Fruit fly (Drosophila melanogaster) whole organism, embryonic: ENCODE data around the gene CG34267.

Experiments
- Antp ChIP-seq: fragments of 200-800 bp; sonication (Bioruptor generic); optimal IDR thresholded peaks from 3 replicates; lab custom pipeline; 2016; ENCODE audit warnings: missing biosample characterization, missing genetic modification characterization
- CG10147 ChIP-seq: fragments of 200-800 bp; sonication (Bioruptor generic); optimal IDR thresholded peaks from 2 replicates; lab custom pipeline; 2019; ENCODE audit warnings: missing biosample characterization, mild to moderate bottlenecking, missing genetic modification characterization, moderate library complexity
- CG10274 ChIP-seq: fragments of 200-800 bp; sonication (Bioruptor generic); optimal IDR thresholded peaks from 3 replicates; lab custom pipeline; 2017; ENCODE audit warnings: missing biosample characterization, mild to moderate bottlenecking, missing genetic modification characterization
- CG10543 ChIP-seq: fragments of 200-800 bp; sonication (Bioruptor generic); optimal IDR thresholded peaks from 3 replicates; lab custom pipeline; 2017; ENCODE audit warnings: missing biosample characterization, mild to moderate bottlenecking, missing genetic modification characterization, moderate library complexity
- CG11247 ChIP-seq: fragments of 200-800 bp; sonication (Bioruptor generic); IDR thresholded peaks from 2 replicates; pipeline ENCODE4 v1.3.6; 2022; ENCODE audit warnings: missing biosample characterization, missing genetic modification characterization
- CG12942 ChIP-seq: fragments of 200-800 bp; sonication (Bioruptor generic); optimal IDR thresholded peaks from 3 replicates; lab custom pipeline; 2016; ENCODE audit warnings: missing biosample characterization, missing genetic modification characterization
- CG13123 ChIP-seq: fragments of 200-800 bp; sonication (Bioruptor generic); optimal IDR thresholded peaks from 2 replicates; lab custom pipeline; 2016; ENCODE audit warnings: missing biosample characterization, missing genetic modification characterization
- CG13424 ChIP-seq: fragments of 200-800 bp; sonication (Bioruptor generic); optimal IDR thresholded peaks from 2 replicates; lab custom pipeline; 2019; ENCODE audit warnings: missing biosample characterization, mild to moderate bottlenecking, missing genetic modification characterization, moderate library complexity
- CG14050 ChIP-seq: fragments of 200-800 bp; sonication (Bioruptor generic); IDR thresholded peaks from 3 replicates; pipeline ENCODE4 v1.3.6; 2022; ENCODE audit warnings: missing biosample characterization, missing genetic modification characterization
- CG15479 ChIP-seq: fragments of 200-800 bp; sonication (Bioruptor generic); optimal IDR thresholded peaks from 3 replicates; lab custom pipeline; 2019; ENCODE audit warnings: missing biosample characterization, mild to moderate bottlenecking, missing genetic modification characterization, moderate library complexity
- CG15601 ChIP-seq: fragments of 200-800 bp; sonication (Bioruptor generic); optimal IDR thresholded peaks from 3 replicates; lab custom pipeline; 2019; ENCODE audit warnings: missing biosample characterization, mild to moderate bottlenecking, missing genetic modification characterization, moderate library complexity
- CG17359 ChIP-seq: fragments of 200-800 bp; sonication (Bioruptor generic); optimal IDR thresholded peaks from 3 replicates; lab custom pipeline; 2018; ENCODE audit warnings: missing biosample characterization, mild to moderate bottlenecking, missing genetic modification characterization, moderate library complexity
- CG17361 ChIP-seq: fragments of 200-800 bp; sonication (Bioruptor generic); IDR thresholded peaks from 3 replicates; pipeline ENCODE4 v1.3.6; 2022; ENCODE audit warnings: missing biosample characterization, missing genetic modification characterization
- CG17802 ChIP-seq: fragments of 200-800 bp; sonication (Bioruptor generic); optimal IDR thresholded peaks from 2 replicates; lab custom pipeline; 2018; ENCODE audit warnings: missing biosample characterization, mild to moderate bottlenecking, missing genetic modification characterization, moderate library complexity
- CG17829 ChIP-seq: fragments of 200-800 bp; optimal IDR thresholded peaks from 2 replicates; lab custom pipeline; 2019; ENCODE audit warnings: missing biosample characterization, mild to moderate bottlenecking, missing genetic modification characterization, moderate library complexity
- CG2116 ChIP-seq: fragments of 200-800 bp; sonication (Bioruptor generic); optimal IDR thresholded peaks from 3 replicates; lab custom pipeline; 2018; ENCODE audit warnings: missing biosample characterization, mild to moderate bottlenecking, missing genetic modification characterization
- CG2712 ChIP-seq: fragments of 200-800 bp; optimal IDR thresholded peaks from 3 replicates; lab custom pipeline; 2019; ENCODE audit warnings: missing biosample characterization, mild to moderate bottlenecking, missing genetic modification characterization, moderate library complexity
- CG2889 ChIP-seq: fragments of 200-800 bp; sonication (Bioruptor generic); IDR thresholded peaks from 3 replicates; pipeline ENCODE4 v1.3.6; 2022; ENCODE audit warnings: missing biosample characterization, missing genetic modification characterization
- CG30020 ChIP-seq: fragments of 200-800 bp; optimal IDR thresholded peaks from 2 replicates; lab custom pipeline; 2019; ENCODE audit warnings: missing biosample characterization, mild to moderate bottlenecking, missing genetic modification characterization, moderate library complexity
- CG30431 ChIP-seq: fragments of 200-800 bp; sonication (Bioruptor generic); optimal IDR thresholded peaks from 2 replicates; lab custom pipeline; 2017; ENCODE audit warnings: missing biosample characterization, missing genetic modification characterization
- CG3281 ChIP-seq: fragments of 200-800 bp; sonication (Bioruptor generic); optimal IDR thresholded peaks from 3 replicates; lab custom pipeline; 2017; ENCODE audit warnings: missing biosample characterization, mild to moderate bottlenecking, missing genetic modification characterization
- CG33557 ChIP-seq: fragments of 200-800 bp; sonication (Bioruptor generic); optimal IDR thresholded peaks from 2 replicates; lab custom pipeline; 2019; ENCODE audit warnings: missing biosample characterization, mild to moderate bottlenecking, missing genetic modification characterization, moderate library complexity
- CG6689 ChIP-seq: fragments of 200-800 bp; sonication (Bioruptor generic); IDR thresholded peaks from 2 replicates; pipeline ENCODE4 v1.3.6; 2022; ENCODE audit warnings: missing biosample characterization, missing genetic modification characterization
- CG8388 ChIP-seq: fragments of 200-800 bp; sonication (Bioruptor generic); optimal IDR thresholded peaks from 2 replicates; lab custom pipeline; 2019; ENCODE audit warnings: missing biosample characterization, mild to moderate bottlenecking, missing genetic modification characterization, moderate library complexity
- CG9437 ChIP-seq: fragments of 200-800 bp; sonication (Bioruptor generic); optimal IDR thresholded peaks from 2 replicates; lab custom pipeline; 2018; ENCODE audit warnings: missing biosample characterization, mild to moderate bottlenecking, missing genetic modification characterization
- CHES-1-like ChIP-seq: fragments of 200-800 bp; sonication (Bioruptor generic); optimal IDR thresholded peaks from 2 replicates; lab custom pipeline; 2016; ENCODE audit warnings: missing biosample characterization, missing genetic modification characterization
- Doc3 ChIP-seq: fragments of 200-800 bp; sonication (Bioruptor generic); IDR thresholded peaks from 3 replicates; pipeline ENCODE4 v1.3.6; 2022; ENCODE audit warnings: missing biosample characterization, missing genetic modification characterization; ENCODE audit not compliant: partially characterized antibody
- GATAe ChIP-seq: fragments of 200-800 bp; sonication (Bioruptor generic); conservative IDR thresholded peaks from 2 replicates; pipeline ENCODE4 v1.3.6; 2022; ENCODE audit warnings: missing biosample characterization, missing genetic modification characterization
- HLH4C ChIP-seq: fragments of 200-800 bp; sonication (Bioruptor generic); IDR thresholded peaks from 3 replicates; pipeline ENCODE4 v1.3.6; 2022; ENCODE audit warnings: missing biosample characterization, missing genetic modification characterization; ENCODE audit not compliant: partially characterized antibody
- Hmr ChIP-seq: fragments of 200-800 bp; sonication (Bioruptor generic); optimal IDR thresholded peaks from 3 replicates; lab custom pipeline; 2017; ENCODE audit warnings: mild to moderate bottlenecking, missing biosample characterization, missing genetic modification reagents, missing genetic modification characterization
- Nf-YC ChIP-seq: fragments of 200-800 bp; optimal IDR thresholded peaks from 3 replicates; lab custom pipeline; 2019; ENCODE audit warnings: missing biosample characterization, mild to moderate bottlenecking, missing genetic modification characterization, moderate library complexity
- Tbp ChIP-seq: fragments of >200 bp; optimal IDR thresholded peaks from 2 replicates; lab custom pipeline; 2018; ENCODE audit warnings: missing biosample characterization, missing genetic modification characterization
- Vsx1 ChIP-seq: fragments of 200-800 bp; sonication (Bioruptor generic); optimal IDR thresholded peaks from 2 replicates; lab custom pipeline; 2017; ENCODE audit warnings: missing biosample characterization, mild to moderate bottlenecking, missing genetic modification characterization, missing genetic modification reagents
- ab ChIP-seq: fragments of 200-800 bp; sonication (Bioruptor generic); optimal IDR thresholded peaks from 2 replicates; lab custom pipeline; 2016; ENCODE audit warnings: missing biosample characterization, missing genetic modification characterization
- ara ChIP-seq: fragments of 200-800 bp; sonication (Bioruptor generic); IDR thresholded peaks from 2 replicates; pipeline ENCODE4 v1.3.6; 2022; ENCODE audit warnings: missing biosample characterization, missing genetic modification characterization
- ato ChIP-seq: fragments of 200-800 bp; sonication (Bioruptor generic); IDR thresholded peaks from 2 replicates; pipeline ENCODE4 v1.3.6; 2022; ENCODE audit warnings: missing biosample characterization, missing genetic modification characterization; ENCODE audit not compliant: partially characterized antibody
- br ChIP-seq: fragments of >200 bp; optimal IDR thresholded peaks from 2 replicates; lab custom pipeline; 2017
- dan ChIP-seq: fragments of 200-800 bp; sonication (Bioruptor generic); IDR thresholded peaks from 2 replicates; pipeline ENCODE4 v1.3.6; 2022; ENCODE audit warnings: missing biosample characterization, missing genetic modification characterization
- ems ChIP-seq: fragments of 200-800 bp; sonication (Bioruptor generic); optimal IDR thresholded peaks from 3 replicates; lab custom pipeline; 2016; ENCODE audit warnings: missing biosample characterization, missing genetic modification characterization
- gfzf ChIP-seq: fragments of 200-800 bp; sonication (Bioruptor generic); optimal IDR thresholded peaks from 2 replicates; lab custom pipeline; 2016; ENCODE audit warnings: missing biosample characterization, mild to moderate bottlenecking, missing genetic modification characterization, moderate library complexity
- gro ChIP-seq: fragments of 200-800 bp; sonication (Bioruptor generic); optimal IDR thresholded peaks from 2 replicates; lab custom pipeline; 2016; ENCODE audit warnings: missing biosample characterization, missing genetic modification characterization
- jigr1 ChIP-seq: fragments of 200-800 bp; sonication (Bioruptor generic); IDR thresholded peaks from 3 replicates; pipeline ENCODE4 v1.3.6; 2022; ENCODE audit warnings: missing biosample characterization, missing genetic modification characterization
- kah ChIP-seq: fragments of 200-800 bp; sonication (Bioruptor generic); optimal IDR thresholded peaks from 2 replicates; lab custom pipeline; 2018; ENCODE audit warnings: missing biosample characterization, mild to moderate bottlenecking, missing genetic modification characterization
- ranshi ChIP-seq: fragments of 200-800 bp; sonication (Bioruptor generic); IDR thresholded peaks from 2 replicates; pipeline ENCODE4 v1.3.6; 2022; ENCODE audit warnings: missing biosample characterization, missing genetic modification characterization
- repo ChIP-seq: fragments of 200-800 bp; sonication (Bioruptor generic); optimal IDR thresholded peaks from 2 replicates; lab custom pipeline; 2016; ENCODE audit warnings: missing biosample characterization, missing genetic modification characterization
- seq ChIP-seq: fragments of 200-800 bp; sonication (Bioruptor generic); IDR thresholded peaks from 2 replicates; pipeline ENCODE4 v1.3.6; 2022; ENCODE audit warnings: missing biosample characterization, missing genetic modification characterization
- tup ChIP-seq: fragments of 200-800 bp; sonication (Bioruptor generic); optimal IDR thresholded peaks from 2 replicates; lab custom pipeline; 2016; ENCODE audit warnings: missing biosample characterization, mild to moderate bottlenecking, missing genetic modification characterization, moderate library complexity
- vfl ChIP-seq: fragments of 200-800 bp; sonication (Bioruptor generic); optimal IDR thresholded peaks from 2 replicates; lab custom pipeline; 2016; ENCODE audit warnings: missing biosample characterization, missing genetic modification characterization
- vvl ChIP-seq: fragments of 200-800 bp; sonication (Bioruptor generic); IDR thresholded peaks from 2 replicates; pipeline ENCODE4 v1.3.6; 2022; ENCODE audit warnings: missing biosample characterization, missing genetic modification characterization
- z ChIP-seq: fragments of 200-800 bp; sonication (Bioruptor generic); IDR thresholded peaks from 3 replicates; pipeline ENCODE4 v1.3.6; 2022; ENCODE audit warnings: missing biosample characterization, missing genetic modification characterization

CG34267 gene

DNA sequence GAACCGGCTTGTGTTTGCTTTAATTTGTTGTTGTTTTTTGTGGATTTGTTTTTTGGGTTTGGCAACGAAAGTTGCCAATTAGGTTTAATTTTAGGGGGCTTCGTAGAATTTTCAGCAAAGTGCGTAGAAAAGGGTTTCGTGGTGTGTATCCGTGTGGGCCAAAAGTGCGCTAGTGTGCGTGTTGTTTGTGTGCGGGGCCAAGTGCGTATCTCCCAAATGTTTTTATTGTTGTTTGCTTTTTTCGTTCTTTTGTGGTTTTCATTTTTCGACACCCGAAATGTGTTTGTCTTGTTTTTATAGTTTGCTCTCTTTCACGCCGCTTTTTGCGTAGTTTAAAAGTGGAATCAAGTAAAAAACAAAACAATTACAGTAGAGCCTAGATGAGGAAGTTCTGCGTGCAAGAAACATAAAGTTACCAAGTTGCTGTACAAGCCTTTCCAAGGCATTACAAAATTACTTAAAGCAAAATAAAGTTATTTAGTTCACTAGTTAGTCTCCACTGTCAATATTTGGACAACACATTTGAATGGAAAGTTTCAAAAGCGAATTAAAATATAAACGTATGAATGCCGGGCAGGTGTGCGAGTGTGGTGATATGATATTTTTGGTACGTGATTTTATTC is 46.7 kb upstream of the CG34267 start (continued):
- TF ChIP-seq CG17802 (tag; lab: Kevin White, UChicago) (no peak), kah (no peak), CG33557 (GFP tag; lab: Kevin White, UChicago) (no peak), Vsx1 (peak; percentile 52), CG17359 (tag; lab: Kevin White, UChicago) (peak; percentile 68), HLH4C (no peak), CG2889 (peak; percentile 83; the same call in 2 of the 3 replicates), vvl (GFP tag; lab: Robert Waterston, UW) (peak; percentile 92), Nf-YC (tag; lab: Kevin White, UChicago) (peak; percentile 15), ab (GFP tag; lab: Kevin White, UChicago) (peak; percentile 15), ara (GFP tag; lab: Robert Waterston, UW) (peak; percentile 69), CG17829 (tag; lab: Kevin White, UChicago) (peak; percentile 40), CG9437 (GFP tag; lab: Kevin White, UChicago) (no peak), jigr1 (GFP tag; lab: Robert Waterston, UW) (peak; percentile 40; the same call in 1 of the 3 replicates), CG17361 (peak; percentile 64), z (GFP tag; lab: Robert Waterston, UW) (no peak), CG11247 (GFP tag; lab: Robert Waterston, UW) (peak; percentile 91), CG13123 (GFP tag; lab: Kevin White, UChicago) (peak; percentile 28), vfl (GFP tag; lab: Kevin White, UChicago) (peak; percentile 94), CG10147 (peak; percentile 66), gfzf (GFP tag; lab: Kevin White, UChicago) (no peak), ems (GFP tag; lab: Kevin White, UChicago) (peak; percentile 54), CG3281 (peak; percentile 92), seq (GFP tag; lab: Robert Waterston, UW) (peak; percentile 71), gro (GFP tag; lab: Kevin White, UChicago) (peak; percentile 94), tup (GFP tag; lab: Kevin White, UChicago) (peak; percentile 69), CG2116 (GFP tag; lab: Kevin White, UChicago) (peak; percentile 2), CG10274 (GFP tag; lab: Kevin White, UChicago) (peak; percentile 70), GATAe (GFP tag; lab: Robert Waterston, UW) (peak; percentile 52; the same call in 1 of the 2 replicates), CHES-1-like (GFP tag; lab: Kevin White, UChicago) (peak; percentile 90), CG15479 (GFP tag; lab: Kevin White, UChicago) (no peak), Doc3 (no peak), ranshi (peak; percentile 69; the same call in 1 of the 2 replicates), CG2712 (tag; lab: Kevin White, UChicago) (peak; percentile 37), Antp (GFP tag; lab: Kevin White, UChicago) (peak; percentile 82), CG10543 (GFP tag; lab: Kevin White, UChicago) (peak; percentile 95), Tbp (GFP tag; lab: Kevin White, UChicago) (no peak), dan (no peak), CG6689 (GFP tag; lab: Robert Waterston, UW) (peak; percentile 74), CG14050 (GFP tag; lab: Robert Waterston, UW) (peak; percentile 70), br (lab: Kevin White, UChicago) (no peak), repo (GFP tag; lab: Kevin White, UChicago) (peak; percentile 69), CG8388 (GFP tag; lab: Kevin White, UChicago) (peak; percentile 8), ato (GFP tag; lab: Robert Waterston, UW) (no peak), CG12942 (GFP tag; lab: Kevin White, UChicago) (peak; percentile 49), CG30020 (no peak), CG15601 (tag; lab: Kevin White, UChicago) (no peak), CG13424 (tag; lab: Kevin White, UChicago) (peak; percentile 34), Hmr (peak; percentile 90), CG30431 (GFP tag; lab: Kevin White, UChicago) (peak; percentile 8)
